Worm (Caenorhabditis elegans): ENCODE data around the gene hpl-2.
"Not testable (repeated sequence)": the region's sequence is repeated elsewhere in the genome, so short reads cannot be mapped to it uniquely, and the experiment has no call there.

ce11 chrIII:10750043-10750442, 5.3 kb downstream of the hpl-2 start, which contains the start of gene enu-3.6:
- TF ChIP-seq sox-4 (tag; optimal IDR thresholded peaks at IDR 0.05); fkh-4 (tag; optimal IDR thresholded peaks at IDR 0.05; ENCODE audit: borderline replicate concordance): not testable (repeated sequence)

Data from whole organism, L1 larva.